Worm (Caenorhabditis elegans): ENCODE data around the gene F11D5.1.

- TF ChIP-seq pha-4 (tag; optimal IDR thresholded peaks at IDR 0.05) (no peak), fkh-10 (GFP tag; optimal IDR thresholded peaks at IDR 0.05) (no peak), mdl-1 (tag; optimal IDR thresholded peaks at IDR 0.05) (no peak), egl-27 (tag; optimal IDR thresholded peaks at IDR 0.05) (no peak), nhr-12 (tag; optimal IDR thresholded peaks at IDR 0.05) (no peak), nhr-76 (tag; optimal IDR thresholded peaks at IDR 0.05) (no peak), pqm-1 (tag; optimal IDR thresholded peaks at IDR 0.05) (no peak), aly-2 (tag; optimal IDR thresholded peaks at IDR 0.05) (no peak), tbx-2 (tag; optimal IDR thresholded peaks at IDR 0.05) (no peak)
These were observed 6.7 kb upstream of the F11D5.1 start, which contains the start of gene F11D5.6 for ce11 chrX:3326175-3326574.

Measured in whole organism, L3 larva.